Fruit fly (Drosophila melanogaster) whole organism, wandering third instar larva: ENCODE results near the gene wntD.

Experiments used
- Abd-B ChIP-seq: fragments of >200 bp; optimal IDR thresholded peaks from 2 replicates; lab custom pipeline; 2017; ENCODE audit warnings: missing biosample characterization, missing genetic modification characterization
- CG32264 ChIP-seq: fragments of 200-800 bp; sonication (Bioruptor generic); optimal IDR thresholded peaks from 2 replicates; lab custom pipeline; 2016; ENCODE audit warnings: missing biosample characterization, missing genetic modification characterization
- CG9705 ChIP-seq: fragments of 200-800 bp; sonication (Bioruptor generic); optimal IDR thresholded peaks from 2 replicates; lab custom pipeline; 2018; ENCODE audit warnings: missing biosample characterization, mild to moderate bottlenecking, missing genetic modification characterization
- Dif ChIP-seq: fragments of 200-275, 200-300 bp; sonication (Bioruptor generic); optimal IDR thresholded peaks from 2 replicates; lab custom pipeline; 2018; ENCODE audit warnings: missing biosample characterization, missing genetic modification characterization; ENCODE audit not compliant: partially characterized antibody
- HLH106 ChIP-seq: fragments of 200-800 bp; optimal IDR thresholded peaks from 3 replicates; lab custom pipeline; 2019; ENCODE audit warnings: missing biosample characterization, mild to moderate bottlenecking, missing genetic modification characterization, moderate library complexity
- Hnf4 ChIP-seq: fragments of 200-800 bp; sonication (Bioruptor generic); optimal IDR thresholded peaks from 2 replicates; lab custom pipeline; 2016; ENCODE audit warnings: missing biosample characterization, mild to moderate bottlenecking, missing genetic modification characterization
- Hr78 ChIP-seq: fragments of >200 bp; optimal IDR thresholded peaks from 2 replicates; lab custom pipeline; 2017; ENCODE audit warnings: missing biosample characterization, missing genetic modification characterization
- Hr83 ChIP-seq: fragments of 200-300 bp; sonication (Bioruptor generic); optimal IDR thresholded peaks from 2 replicates; lab custom pipeline; 2016; ENCODE audit warnings: missing biosample characterization, mild to moderate bottlenecking, missing genetic modification characterization, moderate library complexity; ENCODE audit not compliant: poor library complexity, severe bottlenecking
- Jra ChIP-seq: sonication (Bioruptor generic); optimal IDR thresholded peaks from 2 replicates; lab custom pipeline; 2016; ENCODE audit warnings: missing biosample characterization, missing genetic modification characterization
- Mio ChIP-seq: sonication (Bioruptor generic); optimal IDR thresholded peaks from 2 replicates; lab custom pipeline; 2016; ENCODE audit warnings: missing biosample characterization, missing genetic modification characterization
- Myc ChIP-seq: fragments of >200 bp; optimal IDR thresholded peaks from 2 replicates; lab custom pipeline; 2017
- N ChIP-seq: fragments of >200 bp; optimal IDR thresholded peaks from 2 replicates; lab custom pipeline; 2018; ENCODE audit warnings: missing biosample characterization, missing external identifiers, missing genetic modification characterization
- OdsH ChIP-seq: fragments of 200-800 bp; sonication (Bioruptor generic); optimal IDR thresholded peaks from 2 replicates; lab custom pipeline; 2016; ENCODE audit warnings: missing biosample characterization, mild to moderate bottlenecking, missing genetic modification characterization
- Rel ChIP-seq, 2 experiments: fragments of 200-800 bp; sonication (Bioruptor generic) in 1 of 2; optimal IDR thresholded peaks; 2 replicates in 1 of 2; 3 replicates in 1 of 2; lab custom pipeline; 2016 to 2019; ENCODE audit warnings: mild to moderate bottlenecking in 2 of 2, missing biosample characterization in 2 of 2, missing genetic modification characterization in 2 of 2, moderate library complexity in 1 of 2
- Sp1 ChIP-seq: fragments of 200-800 bp; sonication (Bioruptor generic); optimal IDR thresholded peaks from 3 replicates; lab custom pipeline; 2019; ENCODE audit warnings: missing biosample characterization, mild to moderate bottlenecking, missing genetic modification characterization, moderate library complexity
- br ChIP-seq: fragments of 200-800 bp; sonication (Bioruptor generic); optimal IDR thresholded peaks from 2 replicates; lab custom pipeline; 2016; ENCODE audit warnings: missing biosample characterization, missing genetic modification characterization
- brk ChIP-seq: fragments of 200-800 bp; sonication (Bioruptor generic); optimal IDR thresholded peaks from 2 replicates; lab custom pipeline; 2016; ENCODE audit warnings: missing biosample characterization, mild to moderate bottlenecking, missing genetic modification characterization
- dmrt93B ChIP-seq: fragments of 200-800 bp; sonication (Bioruptor generic); optimal IDR thresholded peaks from 2 replicates; lab custom pipeline; 2018; ENCODE audit warnings: missing biosample characterization, mild to moderate bottlenecking, missing genetic modification characterization
- dsf ChIP-seq: sonication (Bioruptor generic); optimal IDR thresholded peaks from 2 replicates; lab custom pipeline; 2016; ENCODE audit warnings: missing biosample characterization, missing genetic modification characterization, borderline replicate concordance
- ey ChIP-seq: fragments of 200-800 bp; sonication (Bioruptor generic); optimal IDR thresholded peaks from 2 replicates; lab custom pipeline; 2016; ENCODE audit warnings: missing biosample characterization, missing genetic modification characterization
- foxo ChIP-seq, 2 experiments: fragments of 200-800 bp; sonication (Bioruptor generic); optimal IDR thresholded peaks; 2 replicates in 1 of 2; 3 replicates in 1 of 2; lab custom pipeline; 2016 to 2017; ENCODE audit warnings: missing biosample characterization in 2 of 2, missing genetic modification characterization in 2 of 2
- fru ChIP-seq: fragments of 200-800 bp; sonication (Bioruptor generic); optimal IDR thresholded peaks from 3 replicates; lab custom pipeline; 2016; ENCODE audit warnings: missing biosample characterization, mild to moderate bottlenecking, missing genetic modification characterization
- h ChIP-seq: fragments of 200-800 bp; sonication (Bioruptor generic); optimal IDR thresholded peaks from 3 replicates; lab custom pipeline; 2016; ENCODE audit warnings: missing biosample characterization, mild to moderate bottlenecking, missing genetic modification characterization
- lola ChIP-seq: fragments of >200 bp; optimal IDR thresholded peaks from 2 replicates; lab custom pipeline; 2017; ENCODE audit warnings: missing biosample characterization, missing genetic modification characterization
- pan ChIP-seq: fragments of >200 bp; optimal IDR thresholded peaks from 2 replicates; lab custom pipeline; 2017
- psq ChIP-seq: fragments of 200-800 bp; sonication (Bioruptor generic); optimal IDR thresholded peaks from 3 replicates; lab custom pipeline; 2017; ENCODE audit warnings: missing biosample characterization, mild to moderate bottlenecking, missing genetic modification characterization, moderate library complexity
- rgr ChIP-seq: fragments of 200-800 bp; sonication (Bioruptor generic); optimal IDR thresholded peaks from 3 replicates; lab custom pipeline; 2016; ENCODE audit warnings: missing biosample characterization, mild to moderate bottlenecking, missing genetic modification characterization
- sage ChIP-seq: fragments of 200-800 bp; sonication (Bioruptor generic); optimal IDR thresholded peaks from 2 replicates; lab custom pipeline; 2016; ENCODE audit warnings: missing biosample characterization, mild to moderate bottlenecking, missing genetic modification characterization
- sv ChIP-seq: fragments of 200-800 bp; sonication (Bioruptor generic); optimal IDR thresholded peaks from 3 replicates; lab custom pipeline; 2016; ENCODE audit warnings: missing biosample characterization, missing genetic modification characterization
- tai ChIP-seq: sonication (Bioruptor generic); optimal IDR thresholded peaks from 2 replicates; lab custom pipeline; 2016; ENCODE audit warnings: missing biosample characterization, missing genetic modification characterization
- usp ChIP-seq: fragments of >200 bp; optimal IDR thresholded peaks from 2 replicates; lab custom pipeline; 2017; ENCODE audit warnings: missing biosample characterization, missing genetic modification characterization
- woc ChIP-seq: sonication (Bioruptor generic); optimal IDR thresholded peaks from 2 replicates; lab custom pipeline; 2016; ENCODE audit warnings: missing biosample characterization, mild to moderate bottlenecking, missing genetic modification characterization

Gene wntD

DNA sequence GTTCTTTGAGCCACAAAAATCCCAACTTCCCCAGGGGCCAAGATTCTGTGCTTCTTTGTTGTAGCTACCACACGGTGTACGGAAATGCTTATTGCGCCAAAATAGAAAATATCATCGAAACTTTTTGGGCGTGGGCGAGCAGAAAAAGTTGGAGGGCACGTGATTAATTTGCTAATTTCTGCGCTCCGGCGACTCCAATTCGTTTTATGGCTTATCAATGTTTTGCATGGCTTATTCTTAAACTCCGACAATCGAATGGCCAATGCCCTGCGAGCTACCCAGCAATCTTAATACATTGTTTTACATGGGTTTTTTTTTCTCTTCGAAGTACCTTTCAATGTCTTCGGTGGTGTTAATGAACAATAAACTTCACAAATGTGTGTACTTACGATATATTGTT lies 17.5 kb downstream of the wntD start:
- TF ChIP-seq tai (GFP tag; lab: Kevin White, UChicago) = no peak
- no peak for TF ChIP-seq fru (GFP tag; lab: Kevin White, UChicago)
- no peak for TF ChIP-seq rgr (GFP tag; lab: Kevin White, UChicago)
- TF ChIP-seq psq (GFP tag; lab: Kevin White, UChicago) = no peak
- no peak for TF ChIP-seq usp (GFP tag; lab: Kevin White, UChicago)
- no peak for TF ChIP-seq HLH106 (tag; lab: Kevin White, UChicago)
- TF ChIP-seq ey = no peak

DNA sequence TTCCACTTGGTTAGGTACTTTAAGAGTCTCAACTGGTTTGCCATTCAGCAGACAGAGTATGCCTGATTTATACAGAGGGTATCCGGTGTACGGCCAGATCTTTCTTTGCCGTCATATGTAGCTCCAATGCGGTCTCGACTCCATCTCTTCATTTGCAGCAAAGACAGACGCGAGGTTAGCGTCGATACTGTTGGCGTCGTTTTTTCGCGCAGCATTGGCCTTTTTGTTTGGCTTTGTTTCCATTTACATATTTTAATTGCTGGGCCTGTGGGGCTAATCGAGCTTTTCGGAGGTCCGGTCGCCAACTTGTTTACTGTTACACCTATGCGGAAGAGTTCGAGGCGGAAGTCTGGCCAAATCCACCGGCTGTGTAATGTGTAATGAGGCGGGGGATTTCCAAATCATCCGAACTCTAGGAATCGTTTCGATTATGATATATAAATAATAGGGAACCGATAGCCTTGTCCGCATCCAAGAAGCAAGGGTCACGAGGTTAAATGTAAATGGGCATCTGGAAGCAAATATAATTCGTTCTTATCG lies 18.7 kb downstream of the wntD start:
- TF ChIP-seq Dif (GFP tag; lab: Kevin White, UChicago) (no peak), fru (GFP tag; lab: Kevin White, UChicago) (no peak), h (GFP tag; lab: Kevin White, UChicago) (no peak), Sp1 (GFP tag; lab: Kevin White, UChicago) (no peak), Hr83 (GFP tag; lab: Kevin White, UChicago) (no peak), dmrt93B (GFP tag; lab: Kevin White, UChicago) (no peak), Mio (GFP tag; lab: Kevin White, UChicago) (no peak), Jra (GFP tag; lab: Kevin White, UChicago) (no peak), usp (GFP tag; lab: Kevin White, UChicago) (no peak), woc (GFP tag; lab: Kevin White, UChicago) (no peak), pan (no peak), OdsH (GFP tag; lab: Kevin White, UChicago) (no peak), lola (GFP tag; lab: Kevin White, UChicago) (no peak), Hnf4 (GFP tag; lab: Kevin White, UChicago) (no peak), tai (GFP tag; lab: Kevin White, UChicago) (no peak)

DNA sequence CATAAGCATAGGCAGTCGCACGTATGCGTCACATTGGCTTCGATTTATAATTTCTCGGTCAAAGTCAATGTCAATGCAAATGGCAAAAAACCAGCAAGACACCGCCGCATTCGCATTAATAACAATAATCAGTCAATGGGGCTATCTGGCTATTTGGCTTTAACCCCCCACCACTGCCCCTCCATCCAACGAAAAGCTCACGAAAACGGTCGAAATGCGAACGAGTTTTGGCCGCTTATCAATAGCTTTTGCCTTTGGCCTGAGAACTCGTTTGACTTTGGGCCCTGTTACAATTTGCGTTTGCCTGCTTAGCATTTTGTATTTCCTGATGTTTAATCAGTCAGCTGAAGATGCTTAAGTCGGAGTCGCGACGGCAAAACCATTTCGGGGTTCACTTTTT lies 19.5 kb downstream of the wntD start:
- TF ChIP-seq br (no peak), OdsH (GFP tag; lab: Kevin White, UChicago) (peak; percentile 6), dmrt93B (GFP tag; lab: Kevin White, UChicago) (no peak), CG32264 (GFP tag; lab: Kevin White, UChicago) (no peak), Rel (GFP tag; optimal IDR thresholded peaks at IDR 0.05; lab: Kevin White, UChicago) (no peak), Rel (tag; optimal IDR thresholded peaks at IDR 0.05; lab: Kevin White, UChicago) (peak; percentile 6), h (GFP tag; lab: Kevin White, UChicago) (peak; percentile 10), Dif (GFP tag; lab: Kevin White, UChicago) (peak; percentile 10)

dm6 chr3R:13271758-13272157 lies 21.2 kb downstream of the wntD start, which contains the start of gene TBC1D5:
TSS of gene TBC1D5 (minus strand) at chr3R:13272011.
- TF ChIP-seq woc (GFP tag; lab: Kevin White, UChicago) = no peak
- no peak for TF ChIP-seq brk
- TF ChIP-seq Rel (GFP tag; optimal IDR thresholded peaks at IDR 0.05; lab: Kevin White, UChicago) = no peak
- TF ChIP-seq Rel (tag; optimal IDR thresholded peaks at IDR 0.05; lab: Kevin White, UChicago) = peak; percentile 74
- TF ChIP-seq CG9705 (GFP tag; lab: Kevin White, UChicago) = no peak
- TF ChIP-seq Hr83 (GFP tag; lab: Kevin White, UChicago) = peak; percentile 43

DNA sequence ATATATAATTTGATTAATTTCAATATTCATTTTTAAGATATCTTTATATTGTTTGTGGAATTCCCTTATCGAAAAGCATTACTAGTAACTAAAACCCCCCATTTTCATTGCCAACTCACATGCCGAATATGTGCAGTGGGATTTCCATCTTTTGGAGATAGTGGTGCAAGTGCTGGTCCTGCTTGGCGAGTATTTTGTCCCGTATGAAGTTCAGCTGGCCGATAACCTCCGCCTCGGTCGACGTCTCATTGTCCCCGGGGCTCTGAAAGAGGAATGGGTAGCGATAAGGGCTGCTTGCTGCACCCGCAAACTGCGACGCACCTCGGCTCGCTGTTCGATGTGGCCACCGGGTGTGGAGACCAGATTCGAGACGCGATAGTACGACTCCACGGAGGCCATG lies 22.4 kb downstream of the wntD start:
- TF ChIP-seq tai (GFP tag; lab: Kevin White, UChicago) = no peak
- TF ChIP-seq Rel (GFP tag; optimal IDR thresholded peaks at IDR 0.05; lab: Kevin White, UChicago) = no peak
- TF ChIP-seq Rel (tag; optimal IDR thresholded peaks at IDR 0.05; lab: Kevin White, UChicago) = peak; percentile 99
- TF ChIP-seq, all 38 proteins: peak for 1

DNA sequence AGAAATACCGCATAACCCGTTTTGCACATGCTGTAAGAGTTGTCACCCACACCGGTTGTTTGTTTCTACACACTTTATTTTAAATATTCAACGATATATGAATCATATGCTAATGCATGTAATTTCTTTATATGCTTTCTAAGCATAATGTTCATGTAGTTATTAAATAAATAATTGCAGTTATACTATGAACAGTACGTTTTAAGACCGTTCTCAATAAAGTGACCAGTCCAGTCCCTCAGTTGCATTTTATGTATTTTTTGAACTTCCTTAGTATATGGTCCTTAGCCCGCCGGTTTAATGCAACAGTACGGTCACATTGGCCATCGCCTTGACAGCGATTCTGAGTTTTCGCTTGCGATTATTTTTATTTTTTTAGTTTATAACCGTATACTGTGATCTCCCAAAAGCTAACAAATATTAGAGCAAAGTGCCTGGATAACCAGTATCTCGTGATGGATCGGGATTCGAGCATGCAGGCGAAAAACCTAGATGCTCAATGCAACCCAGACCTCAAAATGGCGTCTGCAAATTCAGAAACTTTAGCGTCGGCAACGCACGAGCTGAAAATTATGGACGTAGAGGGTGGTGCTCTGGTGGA lies 28.8 kb downstream of the wntD start, which contains the start of gene Ravus:
TSS of gene Ravus (minus strand) at position 1 of the 601 bp plus-strand sequence.
- peak; percentile 41 for TF ChIP-seq br
- TF ChIP-seq sage (GFP tag; lab: Kevin White, UChicago) = no peak
- TF ChIP-seq foxo (GFP tag; optimal IDR thresholded peaks at IDR 0.05; lab: Kevin White, UChicago) = peak in 1 of 2 experiments; percentile 65
- TF ChIP-seq woc (GFP tag; lab: Kevin White, UChicago) = no peak
- no peak for TF ChIP-seq Abd-B
- no peak for TF ChIP-seq Dif (GFP tag; lab: Kevin White, UChicago)
- TF ChIP-seq fru (GFP tag; lab: Kevin White, UChicago) = no peak
- no peak for TF ChIP-seq Hnf4 (GFP tag; lab: Kevin White, UChicago)
- TF ChIP-seq Mio (GFP tag; lab: Kevin White, UChicago) = no peak
- no peak for TF ChIP-seq Rel (GFP tag; optimal IDR thresholded peaks at IDR 0.05; lab: Kevin White, UChicago)
- peak; percentile 29 for TF ChIP-seq Rel (tag; optimal IDR thresholded peaks at IDR 0.05; lab: Kevin White, UChicago)
- TF ChIP-seq usp (GFP tag; lab: Kevin White, UChicago) = no peak
- peak; percentile 68 for TF ChIP-seq CG9705 (GFP tag; lab: Kevin White, UChicago)
- no peak for TF ChIP-seq CG32264 (GFP tag; lab: Kevin White, UChicago)
- no peak for TF ChIP-seq pan
- TF ChIP-seq HLH106 (tag; lab: Kevin White, UChicago) = peak; percentile 75
- TF ChIP-seq Hr78 = no peak
- peak; percentile 70 for TF ChIP-seq rgr (GFP tag; lab: Kevin White, UChicago)
- TF ChIP-seq sv (GFP tag; lab: Kevin White, UChicago) = peak; percentile 46
- TF ChIP-seq Hr83 (GFP tag; lab: Kevin White, UChicago) = no peak
- TF ChIP-seq Jra (GFP tag; lab: Kevin White, UChicago) = no peak
- no peak for TF ChIP-seq dsf (GFP tag; lab: Kevin White, UChicago)
- peak; percentile 50 for TF ChIP-seq OdsH (GFP tag; lab: Kevin White, UChicago)
- no peak for TF ChIP-seq h (GFP tag; lab: Kevin White, UChicago)
- TF ChIP-seq N = no peak
- peak; percentile 42 for TF ChIP-seq Myc (lab: Kevin White, UChicago)
- no peak for TF ChIP-seq dmrt93B (GFP tag; lab: Kevin White, UChicago)
